Fruit fly (Drosophila melanogaster) whole organism, embryonic: ENCODE data around the gene plum.

ENCODE experiments used
- CG11093 ChIP-seq: fragments of 200-800 bp; sonication (Bioruptor generic); IDR thresholded peaks from 3 replicates; pipeline ENCODE4 v1.3.6; 2022; ENCODE audit warnings: missing biosample characterization, missing genetic modification characterization
- CG12155 ChIP-seq: fragments of 200-800 bp; sonication (Bioruptor generic); optimal IDR thresholded peaks from 3 replicates; lab custom pipeline; 2016; ENCODE audit warnings: missing biosample characterization, missing genetic modification characterization
- CG13424 ChIP-seq: fragments of 200-800 bp; sonication (Bioruptor generic); optimal IDR thresholded peaks from 2 replicates; lab custom pipeline; 2019; ENCODE audit warnings: missing biosample characterization, mild to moderate bottlenecking, missing genetic modification characterization, moderate library complexity
- E2f2 ChIP-seq: fragments of 200-800 bp; sonication (Bioruptor generic); IDR thresholded peaks from 2 replicates; pipeline ENCODE4 v1.3.6; 2022; ENCODE audit warnings: missing biosample characterization, missing genetic modification characterization
- Sin3A ChIP-seq: fragments of >200 bp; optimal IDR thresholded peaks from 2 replicates; lab custom pipeline; 2018
- ci ChIP-seq: fragments of 200-800 bp; sonication (Bioruptor generic); IDR thresholded peaks from 3 replicates; pipeline ENCODE4 v1.3.6; 2022; ENCODE audit warnings: missing biosample characterization, missing genetic modification characterization
- da ChIP-seq: fragments of 200-800 bp; sonication (Bioruptor generic); optimal IDR thresholded peaks from 2 replicates; lab custom pipeline; 2016; ENCODE audit warnings: missing biosample characterization, missing genetic modification characterization
- dan ChIP-seq: fragments of 200-800 bp; sonication (Bioruptor generic); IDR thresholded peaks from 2 replicates; pipeline ENCODE4 v1.3.6; 2022; ENCODE audit warnings: missing biosample characterization, missing genetic modification characterization

DNA sequence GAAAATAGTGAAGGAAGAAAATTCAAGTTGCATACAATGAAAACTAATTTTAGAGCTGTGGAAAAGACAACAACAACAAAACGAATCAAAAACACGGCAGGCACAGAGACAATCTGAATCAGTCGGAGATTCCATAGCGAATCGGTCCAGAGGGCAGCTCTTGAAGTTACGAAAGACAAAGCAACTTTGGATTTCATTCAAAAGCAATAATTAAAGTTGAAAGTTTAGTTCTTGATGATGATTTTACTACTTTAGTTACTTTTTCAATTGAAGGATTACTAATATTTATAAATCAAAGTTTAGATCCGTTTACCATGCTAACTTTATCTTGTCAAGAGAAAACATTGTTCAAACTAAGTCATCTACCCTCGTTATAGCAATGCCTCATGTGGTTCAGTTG lies 91.7 kb downstream of the plum start:
- no peak for TF ChIP-seq ci (GFP tag; lab: Robert Waterston, UW)
- no peak for TF ChIP-seq Sin3A
- no peak for TF ChIP-seq dan (GFP tag; lab: Robert Waterston, UW)
- no peak for TF ChIP-seq da (GFP tag; lab: Kevin White, UChicago)
- no peak for TF ChIP-seq CG11093 (GFP tag; lab: Robert Waterston, UW)
- TF ChIP-seq CG12155: no peak
- no peak for TF ChIP-seq E2f2 (GFP tag; lab: Robert Waterston, UW)
- TF ChIP-seq CG13424 (tag; lab: Kevin White, UChicago): peak; percentile 25
